Worm (Caenorhabditis elegans): Measurements from ENCODE around the gene ssup-72.
A peak's percentile ranks its signal among the peaks of the same experiment; 100 is the strongest.

DNA sequence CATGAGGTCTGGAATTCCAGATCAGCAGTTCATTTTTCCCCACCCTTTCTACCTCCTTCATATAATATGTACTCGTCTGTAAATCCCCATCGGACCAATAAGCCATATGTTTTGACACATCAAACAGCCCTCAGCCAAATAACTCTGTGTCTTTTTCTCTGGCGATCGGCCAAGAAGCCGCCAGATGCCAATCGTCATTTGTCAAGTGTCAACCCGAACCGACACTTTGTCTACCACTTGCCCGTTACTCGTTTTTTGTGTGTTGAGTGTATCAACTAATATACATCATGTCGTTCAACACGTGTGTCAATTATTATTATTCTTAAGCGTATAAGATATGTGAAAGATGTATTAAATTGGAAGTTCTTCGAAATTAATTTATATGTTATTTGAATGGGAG, 46.8 kb downstream of the ssup-72 start:
- peak; percentile 87 for TF ChIP-seq nhr-85 (tag)
- no peak for TF ChIP-seq aly-2 (tag; optimal IDR thresholded peaks at IDR 0.05)
